Fruit fly (Drosophila melanogaster): ENCODE results near the gene CG9213.

Gene CG9213

DNA sequence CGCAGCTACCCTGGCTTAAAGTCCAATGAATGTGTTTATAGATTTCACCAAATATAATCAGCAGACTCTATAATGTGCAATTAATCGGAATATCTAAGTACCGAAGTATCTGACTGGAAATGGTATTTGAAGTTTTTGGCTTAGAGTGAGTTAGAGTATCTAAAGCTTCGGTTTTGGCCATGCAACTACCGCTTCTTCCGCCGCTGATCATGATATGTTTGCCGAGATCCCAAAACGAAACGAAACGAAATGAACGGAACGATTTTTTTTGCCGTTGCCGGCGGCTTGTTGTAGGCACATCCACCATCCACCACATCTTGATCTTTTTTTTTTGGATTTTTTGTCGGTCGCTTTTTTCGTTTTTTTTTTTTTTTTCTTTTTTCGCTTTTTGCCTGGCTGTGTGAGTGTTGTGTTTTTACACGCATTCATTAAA, 48.7 kb upstream of the CG9213 start (continued):
- peak; percentile 58 for TF ChIP-seq en (GFP tag; optimal IDR thresholded peaks at IDR 0.05)
- TF ChIP-seq fd64A (GFP tag; optimal IDR thresholded peaks at IDR 0.05): peak; percentile 9
- TF ChIP-seq CG7928 (GFP tag; optimal IDR thresholded peaks at IDR 0.05): peak; percentile 23
- peak; percentile 75; the same call in 1 of the 2 replicates for TF ChIP-seq cas (GFP tag; IDR thresholded peaks at IDR 0.05)
- TF ChIP-seq lov (optimal IDR thresholded peaks at IDR 0.05): no peak
- TF ChIP-seq lov (GFP tag; IDR thresholded peaks at IDR 0.05): 0 out of 3 replicates have a peak, but pooled peaks have one; percentile 40
- peak; percentile 70; the same call in 2 of the 3 replicates for TF ChIP-seq croc (GFP tag; conservative IDR thresholded peaks at IDR 0.05)
- no peak for TF ChIP-seq h (optimal IDR thresholded peaks at IDR 0.05)
- TF ChIP-seq CG18476 (GFP tag; optimal IDR thresholded peaks at IDR 0.05): peak; percentile 49
- peak; percentile 86 for TF ChIP-seq CG11695 (GFP tag; IDR thresholded peaks at IDR 0.05)
- TF ChIP-seq HmgZ (tag; optimal IDR thresholded peaks at IDR 0.05): peak; percentile 68
- peak; percentile 77 for TF ChIP-seq ATbp (GFP tag; optimal IDR thresholded peaks at IDR 0.05)
- peak; percentile 64 for TF ChIP-seq klu (GFP tag; IDR thresholded peaks at IDR 0.05)
- TF ChIP-seq bbx (GFP tag; IDR thresholded peaks at IDR 0.05; ENCODE audit: partially characterized antibody): no peak
- TF ChIP-seq Elba2 (GFP tag; optimal IDR thresholded peaks at IDR 0.05): no peak
- peak; percentile 60 for TF ChIP-seq CG10209 (GFP tag; optimal IDR thresholded peaks at IDR 0.05)
- TF ChIP-seq pum (GFP tag; optimal IDR thresholded peaks at IDR 0.05): peak; percentile 90
- peak; percentile 77 for TF ChIP-seq CG13624 (GFP tag; optimal IDR thresholded peaks at IDR 0.05)
- TF ChIP-seq MTF-1 (GFP tag; optimal IDR thresholded peaks at IDR 0.05; ENCODE audit: borderline replicate concordance): peak; percentile 12
- peak; percentile 85 for TF ChIP-seq Xrp1 (GFP tag; IDR thresholded peaks at IDR 0.05)
- TF ChIP-seq CG9817 (tag; optimal IDR thresholded peaks at IDR 0.05): peak; percentile 81
- TF ChIP-seq CG9215 (GFP tag; IDR thresholded peaks at IDR 0.05): peak; percentile 74
- peak; percentile 83 for TF ChIP-seq CG32772 (GFP tag; IDR thresholded peaks at IDR 0.05)
- TF ChIP-seq CG12236 (GFP tag; optimal IDR thresholded peaks at IDR 0.05): no peak
- peak; percentile 87 for TF ChIP-seq tgo (GFP tag; IDR thresholded peaks at IDR 0.05)
- peak; percentile 89 for TF ChIP-seq row (GFP tag; IDR thresholded peaks at IDR 0.05)
- peak; percentile 30 for TF ChIP-seq sd (tag; optimal IDR thresholded peaks at IDR 0.05)
- TF ChIP-seq fd3F (GFP tag; optimal IDR thresholded peaks at IDR 0.05): peak; percentile 68
- TF ChIP-seq br (optimal IDR thresholded peaks at IDR 0.05): no peak
- TF ChIP-seq Bteb2 (GFP tag; optimal IDR thresholded peaks at IDR 0.05): peak; percentile 30
- TF ChIP-seq GATAe (GFP tag; conservative IDR thresholded peaks at IDR 0.05): no peak; the same call in 1 of the 2 replicates
- peak; percentile 64 for TF ChIP-seq HLH54F (GFP tag; optimal IDR thresholded peaks at IDR 0.05)
- peak; percentile 66 for TF ChIP-seq CG18764 (GFP tag; optimal IDR thresholded peaks at IDR 0.05)
- peak; percentile 71; the same call in 1 of the 3 replicates for TF ChIP-seq C15 (GFP tag; IDR thresholded peaks at IDR 0.05)
- no peak for TF ChIP-seq Stat92E (GFP tag; optimal IDR thresholded peaks at IDR 0.05)
- TF ChIP-seq ab (GFP tag; optimal IDR thresholded peaks at IDR 0.05): no peak
- peak; percentile 84 for TF ChIP-seq nom (GFP tag; optimal IDR thresholded peaks at IDR 0.05)
- TF ChIP-seq CG1529 (GFP tag; optimal IDR thresholded peaks at IDR 0.05): peak; percentile 54
- peak; percentile 31 for TF ChIP-seq CG6813 (GFP tag; optimal IDR thresholded peaks at IDR 0.05)
- TF ChIP-seq da (GFP tag; optimal IDR thresholded peaks at IDR 0.05): no peak
- peak; percentile 48 for TF ChIP-seq gro (GFP tag; optimal IDR thresholded peaks at IDR 0.05)
- TF ChIP-seq MBD-R2 (GFP tag; IDR thresholded peaks at IDR 0.05): peak; percentile 46
- TF ChIP-seq HLHmδ (GFP tag; optimal IDR thresholded peaks at IDR 0.05): no peak
- TF ChIP-seq Hey (tag; optimal IDR thresholded peaks at IDR 0.05): peak; percentile 4
- TF ChIP-seq CG7357 (GFP tag; IDR thresholded peaks at IDR 0.05): peak; percentile 73
- no peak for TF ChIP-seq Sin3A (optimal IDR thresholded peaks at IDR 0.05)
- peak; percentile 43; the same call in 1 of the 2 replicates for TF ChIP-seq crol (GFP tag; IDR thresholded peaks at IDR 0.05)
- TF ChIP-seq H15 (GFP tag; IDR thresholded peaks at IDR 0.05): peak; percentile 76; the same call in 2 of the 3 replicates
- peak; percentile 12 for TF ChIP-seq CG17186 (GFP tag; optimal IDR thresholded peaks at IDR 0.05)
- peak; percentile 85 for TF ChIP-seq stc (GFP tag; IDR thresholded peaks at IDR 0.05)
- no peak for TF ChIP-seq z (GFP tag; IDR thresholded peaks at IDR 0.05)
- TF ChIP-seq az2 (GFP tag; optimal IDR thresholded peaks at IDR 0.05): peak; percentile 71
